Worm (Caenorhabditis elegans) whole organism, late embryonic: Measurements from ENCODE around the gene srv-7.

Source experiments
- C08G9.2 ChIP-seq: sonication (generic microtip); optimal IDR thresholded peaks from 2 replicates; lab custom pipeline; 2016; ENCODE audit warnings: mild to moderate bottlenecking, missing genetic modification characterization, moderate library complexity, missing compliant biosample characterization
- C38D4.7 ChIP-seq: fragments of 200-800 bp; sonication (Bioruptor generic); optimal IDR thresholded peaks from 2 replicates; lab custom pipeline; 2018; ENCODE audit warnings: mild to moderate bottlenecking, missing genetic modification characterization, moderate library complexity, missing compliant biosample characterization
- T23F11.4 ChIP-seq: fragments of 200-800 bp; sonication (Bioruptor generic); optimal IDR thresholded peaks from 2 replicates; lab custom pipeline; 2018; ENCODE audit warnings: mild to moderate bottlenecking, missing genetic modification characterization, missing compliant biosample characterization
- Y22D7AL.16 ChIP-seq: sonication (generic microtip); optimal IDR thresholded peaks from 2 replicates; lab custom pipeline; 2016; ENCODE audit warnings: missing genetic modification characterization, missing compliant biosample characterization
- ahr-1 ChIP-seq: sonication (generic microtip); optimal IDR thresholded peaks from 2 replicates; lab custom pipeline; 2016; ENCODE audit warnings: missing genetic modification characterization, missing compliant biosample characterization
- ceh-14 ChIP-seq: sonication (generic microtip); optimal IDR thresholded peaks from 2 replicates; lab custom pipeline; 2016; ENCODE audit warnings: missing genotype, missing genetic modification characterization, missing compliant biosample characterization
- ceh-19 ChIP-seq: fragments of 200-800 bp; sonication (Bioruptor generic); optimal IDR thresholded peaks from 2 replicates; lab custom pipeline; 2018; ENCODE audit warnings: mild to moderate bottlenecking, missing genetic modification characterization, missing compliant biosample characterization
- ceh-24 ChIP-seq: sonication (generic microtip); optimal IDR thresholded peaks from 2 replicates; lab custom pipeline; 2016; ENCODE audit warnings: mild to moderate bottlenecking, missing genetic modification characterization, missing compliant biosample characterization
- ceh-30 ChIP-seq: fragments of 150-350 bp; optimal IDR thresholded peaks from 2 replicates; lab custom pipeline; 2014; ENCODE audit warnings: missing biosample characterization, missing genetic modification characterization
- ceh-34 ChIP-seq: sonication (generic microtip); optimal IDR thresholded peaks from 2 replicates; lab custom pipeline; 2016; ENCODE audit warnings: mild to moderate bottlenecking, missing genetic modification characterization, missing compliant biosample characterization
- ceh-9 ChIP-seq: sonication (generic microtip); optimal IDR thresholded peaks from 2 replicates; lab custom pipeline; 2016; ENCODE audit warnings: mild to moderate bottlenecking, missing genetic modification characterization, inconsistent platforms, missing compliant biosample characterization
- dmd-4 ChIP-seq: sonication (generic microtip); optimal IDR thresholded peaks from 2 replicates; lab custom pipeline; 2016; ENCODE audit warnings: borderline replicate concordance, missing genetic modification characterization, missing compliant biosample characterization
- dve-1 ChIP-seq: sonication (generic microtip); optimal IDR thresholded peaks from 2 replicates; lab custom pipeline; 2017; ENCODE audit warnings: antibody characterized with exemption, mild to moderate bottlenecking, missing genetic modification characterization, missing compliant biosample characterization
- elt-2 ChIP-seq: sonication (generic microtip); optimal IDR thresholded peaks from 2 replicates; lab custom pipeline; 2016; ENCODE audit warnings: missing genetic modification reagents, missing genetic modification characterization, missing compliant biosample characterization
- elt-4 ChIP-seq: sonication (generic microtip); optimal IDR thresholded peaks from 2 replicates; lab custom pipeline; 2016; ENCODE audit warnings: missing genetic modification characterization, missing compliant biosample characterization
- fax-1 ChIP-seq: sonication (generic microtip); optimal IDR thresholded peaks from 2 replicates; lab custom pipeline; 2016; ENCODE audit warnings: missing genotype, missing genetic modification characterization, missing compliant biosample characterization
- hlh-8 ChIP-seq: sonication (generic microtip); optimal IDR thresholded peaks from 2 replicates; lab custom pipeline; 2016; ENCODE audit warnings: missing genotype, missing genetic modification characterization, missing compliant biosample characterization
- lim-6 ChIP-seq: sonication (generic microtip); optimal IDR thresholded peaks from 2 replicates; lab custom pipeline; 2016; ENCODE audit warnings: missing genetic modification characterization, missing compliant biosample characterization
- nfya-1 ChIP-seq: sonication (generic microtip); optimal IDR thresholded peaks from 2 replicates; lab custom pipeline; 2017; ENCODE audit warnings: missing genetic modification characterization, mild to moderate bottlenecking, missing compliant biosample characterization, antibody characterized with exemption, moderate library complexity
- nhr-11 ChIP-seq: fragments of 150-350 bp; optimal IDR thresholded peaks from 2 replicates; lab custom pipeline; 2014; ENCODE audit warnings: missing biosample characterization, missing genetic modification characterization
- npax-4 ChIP-seq: sonication (generic microtip); optimal IDR thresholded peaks from 2 replicates; lab custom pipeline; 2016; ENCODE audit warnings: missing genetic modification characterization, missing compliant biosample characterization
- odd-2 ChIP-seq: sonication (generic microtip); optimal IDR thresholded peaks from 2 replicates; lab custom pipeline; 2017; ENCODE audit warnings: antibody characterized with exemption, mild to moderate bottlenecking, missing genetic modification characterization, missing compliant biosample characterization
- pag-3 ChIP-seq: sonication (generic microtip); optimal IDR thresholded peaks from 2 replicates; lab custom pipeline; 2016; ENCODE audit warnings: missing compliant biosample characterization, missing genetic modification characterization, borderline replicate concordance
- pros-1 ChIP-seq: fragments of 150-350 bp; optimal IDR thresholded peaks from 2 replicates; lab custom pipeline; 2014; ENCODE audit warnings: missing biosample characterization, missing genetic modification reagents, missing genetic modification characterization
- ref-2 ChIP-seq: sonication (generic microtip); optimal IDR thresholded peaks from 2 replicates; lab custom pipeline; 2016; ENCODE audit warnings: missing genetic modification characterization, missing compliant biosample characterization
- syd-9 ChIP-seq: sonication (generic microtip); optimal IDR thresholded peaks from 2 replicates; lab custom pipeline; 2016; ENCODE audit warnings: mild to moderate bottlenecking, missing genetic modification characterization, moderate library complexity, missing compliant biosample characterization
- tbx-2 ChIP-seq: sonication (generic microtip); optimal IDR thresholded peaks from 2 replicates; lab custom pipeline; 2016; ENCODE audit warnings: missing genetic modification characterization, missing compliant biosample characterization
- tbx-7 ChIP-seq: sonication (generic microtip); optimal IDR thresholded peaks from 2 replicates; lab custom pipeline; 2016; ENCODE audit warnings: missing genotype, missing genetic modification characterization, missing compliant biosample characterization
- unc-3 ChIP-seq, 2 experiments: fragments of 200-800 bp in 1 of 2; sonication (Bioruptor generic) in 1 of 2; sonication (generic microtip) in 1 of 2; conservative IDR thresholded peaks in 1 of 2; optimal IDR thresholded peaks in 1 of 2; 2 replicates each; pipeline versions ENCODE4 v1.3.6 to Lab custom; 2016 to 2022; ENCODE audit warnings: missing compliant biosample characterization in 2 of 2, missing genetic modification characterization in 2 of 2, missing genetic modification reagents in 1 of 2
- unc-42 ChIP-seq: sonication (generic microtip); optimal IDR thresholded peaks from 2 replicates; lab custom pipeline; 2016; ENCODE audit warnings: missing genotype, missing genetic modification characterization, missing compliant biosample characterization
- ztf-16 ChIP-seq: sonication (generic microtip); optimal IDR thresholded peaks from 2 replicates; lab custom pipeline; 2017; ENCODE audit warnings: missing genetic modification characterization, missing compliant biosample characterization

The srv-7 gene

DNA sequence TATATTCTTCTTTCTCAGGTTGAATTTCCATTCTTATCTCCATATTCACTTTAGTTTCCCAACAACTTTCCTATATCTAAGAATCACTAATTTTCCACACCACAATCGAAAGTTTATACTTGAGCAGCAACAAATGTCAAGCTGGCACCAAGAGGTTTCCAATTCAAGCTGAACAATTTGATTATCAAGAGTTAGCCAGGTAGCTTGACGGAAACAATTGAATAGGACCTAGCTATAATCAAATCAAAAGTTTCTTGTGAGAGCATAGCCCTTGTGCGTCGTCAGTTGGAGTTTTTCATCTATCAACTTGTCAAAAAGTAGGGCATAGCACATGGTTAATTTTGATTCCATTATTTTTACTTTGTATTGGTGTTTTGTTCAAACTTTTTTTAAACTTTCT, 7.8 kb upstream of the srv-7 start:
- peak; percentile 2 for TF ChIP-seq unc-42 (tag; lab: Kevin White, UChicago)
- TF ChIP-seq ztf-16 (tag; lab: Kevin White, UChicago): no peak
- TF ChIP-seq, all 69 proteins: peak for 1

DNA sequence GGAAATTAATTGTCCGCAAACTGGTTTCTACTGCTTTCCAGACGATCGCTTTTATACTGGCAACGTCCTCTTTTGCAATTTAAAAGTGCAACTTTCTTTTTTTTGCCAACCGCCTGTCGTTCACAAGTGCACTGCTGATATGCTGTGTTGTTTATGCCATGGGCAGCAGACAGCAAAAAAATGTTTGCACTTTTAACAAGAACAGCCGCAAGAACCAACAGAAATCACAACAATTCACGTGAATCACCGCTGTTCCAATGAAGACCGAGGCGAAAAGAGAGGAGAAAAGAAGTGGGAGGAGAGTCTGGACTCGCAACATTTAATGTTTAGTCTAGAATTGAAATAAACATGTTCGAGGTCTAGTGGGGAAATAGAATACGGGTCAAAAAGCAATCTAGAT, 6.0 kb upstream of the srv-7 start, which contains the start of gene T22B7.7:
TSS of gene T22B7.7 (minus strand) at position 262 of the 400 bp plus-strand sequence.
- TF ChIP-seq tbx-7 (tag; lab: Kevin White, UChicago) (no peak), ceh-34 (tag; lab: Kevin White, UChicago) (no peak), tbx-2 (tag; lab: Kevin White, UChicago) (no peak), fax-1 (tag; lab: Kevin White, UChicago) (no peak), Y22D7AL.16 (tag; lab: Kevin White, UChicago) (no peak), ceh-9 (tag; lab: Kevin White, UChicago) (no peak), C38D4.7 (no peak), pros-1 (tag; lab: Kevin White, UChicago) (no peak), nhr-11 (tag; lab: Kevin White, UChicago) (no peak), ceh-19 (GFP tag; lab: Kevin White, UChicago) (no peak), dve-1 (no peak), pag-3 (tag; lab: Kevin White, UChicago) (no peak)

DNA sequence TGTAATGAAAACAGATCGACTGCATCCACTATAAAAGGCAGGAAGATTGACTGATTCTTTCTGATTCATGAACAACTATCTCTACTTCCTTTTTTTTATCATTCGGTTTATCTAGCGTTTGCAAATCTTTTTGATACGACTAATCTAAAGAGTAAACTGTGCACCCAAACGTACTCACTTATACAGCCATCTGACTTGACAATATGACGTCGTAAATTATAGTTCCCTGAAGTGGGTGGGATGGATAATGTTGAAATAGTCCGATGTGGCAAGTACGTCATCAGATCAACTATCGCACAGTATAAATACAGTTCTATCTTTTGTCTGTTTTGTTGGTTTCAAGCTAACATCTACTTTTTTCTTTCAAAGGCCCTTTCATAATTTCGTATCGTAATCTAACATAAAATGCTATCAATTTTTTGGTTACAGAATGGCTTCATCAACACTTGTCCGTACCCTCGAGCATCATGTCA, 797 bp downstream of the srv-7 start, which contains the start of gene T22B7.3:
TSS of gene T22B7.3 (plus strand) at position 423 of the 473 bp plus-strand sequence.
- TF ChIP-seq nfya-1 (tag; lab: Kevin White, UChicago): no peak
- TF ChIP-seq ceh-9 (tag; lab: Kevin White, UChicago): no peak
- TF ChIP-seq ceh-14 (tag; lab: Kevin White, UChicago): no peak
- no peak for TF ChIP-seq hlh-8
- no peak for TF ChIP-seq C08G9.2
- TF ChIP-seq lim-6 (tag; lab: Kevin White, UChicago): no peak
- TF ChIP-seq ref-2 (tag; lab: Kevin White, UChicago): no peak
- no peak for TF ChIP-seq Y22D7AL.16 (tag; lab: Kevin White, UChicago)
- TF ChIP-seq C38D4.7: no peak
- no peak for TF ChIP-seq ceh-30 (tag; lab: Kevin White, UChicago)
- TF ChIP-seq ahr-1 (tag; lab: Kevin White, UChicago): no peak
- TF ChIP-seq unc-3 (GFP tag; conservative IDR thresholded peaks at IDR 0.05; lab: Robert Waterston, UW): no peak
- TF ChIP-seq unc-3 (tag; optimal IDR thresholded peaks at IDR 0.05; lab: Kevin White, UChicago): no peak
- no peak for TF ChIP-seq ceh-19 (GFP tag; lab: Kevin White, UChicago)

DNA sequence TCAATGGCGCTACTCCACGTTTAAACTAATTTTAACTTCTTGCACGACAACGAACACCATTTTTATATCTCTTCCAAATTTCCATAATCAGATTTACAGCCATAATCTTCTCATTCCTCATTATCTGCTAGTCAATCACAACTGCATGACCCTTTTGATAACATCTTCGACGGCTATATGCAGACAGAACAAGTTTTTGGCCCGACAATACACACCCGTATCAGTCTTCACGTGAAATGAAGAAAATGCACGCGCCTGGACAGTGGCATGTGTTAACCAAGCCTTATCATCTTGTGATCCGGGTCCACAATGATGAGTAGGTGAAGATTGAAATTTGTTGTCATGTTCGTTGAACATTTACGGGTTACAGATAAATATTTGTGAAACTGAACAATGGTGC, 2.2 kb downstream of the srv-7 start:
- TF ChIP-seq tbx-7 (tag; lab: Kevin White, UChicago) (no peak), odd-2 (tag; lab: Kevin White, UChicago) (no peak), npax-4 (tag; lab: Kevin White, UChicago) (no peak), elt-2 (tag; lab: Kevin White, UChicago) (peak; percentile 15), elt-4 (tag; lab: Kevin White, UChicago) (no peak)

DNA sequence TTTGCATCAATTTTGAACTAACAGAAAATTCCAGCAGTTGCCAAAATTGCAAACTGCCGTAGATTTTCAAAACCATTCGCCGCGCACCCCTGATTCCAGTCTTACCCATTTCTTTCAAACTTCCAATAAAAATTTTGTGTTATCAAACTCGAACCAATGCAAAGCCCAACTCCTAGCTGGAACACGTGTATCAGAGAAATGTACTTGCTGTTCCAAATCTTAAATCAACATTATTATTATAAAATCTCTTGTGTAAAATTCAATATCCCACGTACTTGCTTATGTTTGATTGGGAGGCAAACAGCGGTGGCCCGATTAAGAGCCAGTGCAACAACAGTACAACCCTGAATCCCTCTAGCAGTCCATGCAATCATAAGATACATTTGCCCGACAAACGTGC, 3.7 kb downstream of the srv-7 start:
- TF ChIP-seq T23F11.4: no peak
- TF ChIP-seq ceh-24 (tag; lab: Kevin White, UChicago): no peak
- TF ChIP-seq ref-2 (tag; lab: Kevin White, UChicago): no peak

DNA sequence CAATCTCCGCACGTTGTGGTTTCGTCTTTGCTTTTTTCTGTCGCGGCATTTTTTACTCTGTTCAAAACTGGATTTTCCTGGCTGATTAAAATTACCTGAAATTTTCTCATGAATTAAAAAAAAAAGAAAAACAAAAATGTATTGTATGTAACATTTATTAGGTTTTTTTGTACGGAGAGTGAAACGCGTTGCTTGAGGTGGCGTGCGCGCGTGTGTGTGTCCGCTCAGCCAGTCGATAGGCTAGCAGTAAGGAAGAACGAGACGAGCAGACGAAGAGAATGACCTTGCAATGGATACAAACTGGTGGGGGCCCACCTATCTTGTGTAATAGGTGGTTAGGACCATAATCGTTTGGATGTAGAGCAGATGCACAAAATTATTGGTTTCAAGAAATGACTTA, 6.5 kb downstream of the srv-7 start, which contains the start of gene T22B7.4:
TSS of gene T22B7.4 (minus strand) at position 101 of the 400 bp plus-strand sequence.
- TF ChIP-seq syd-9 (tag; lab: Kevin White, UChicago) (no peak), dmd-4 (tag; lab: Kevin White, UChicago) (peak; percentile 11)
- TF ChIP-seq, all 69 proteins: peak for 1
